Fruit fly (Drosophila melanogaster) Kc167 (cell line): ENCODE results near the gene mRpS22.

Source experiments
- h ChIP-seq: fragments of >200 bp; optimal IDR thresholded peaks from 3 replicates; lab custom pipeline; 2018; ENCODE audit warnings: missing external identifiers
- insv ChIP-seq: fragments of >200 bp; optimal IDR thresholded peaks from 3 replicates; lab custom pipeline; 2018; ENCODE audit warnings: missing external identifiers
- psq ChIP-seq: fragments of >200 bp; optimal IDR thresholded peaks from 2 replicates; lab custom pipeline; 2017; ENCODE audit warnings: missing external identifiers

- TF ChIP-seq psq: no peak
- TF ChIP-seq h (lab: Kevin White, UChicago): no peak
- no peak for TF ChIP-seq insv (lab: Kevin White, UChicago)
These were observed 6.0 kb downstream of the mRpS22 start, which contains the start of gene RpL4 for dm6 chr3R:27922673-27923175.
